Worm (Caenorhabditis elegans) whole organism, mixed stage, embryonic: ENCODE measurements around the gene F38E1.3.

Experiments used
- M03D4.4 ChIP-seq: sonication (generic microtip); optimal IDR thresholded peaks from 2 replicates; lab custom pipeline; 2017; ENCODE audit warnings: mild to moderate bottlenecking, missing genetic modification characterization, missing compliant biosample characterization
- bed-3 ChIP-seq: fragments of 200-800 bp; sonication (Bioruptor generic); optimal IDR thresholded peaks from 3 replicates; lab custom pipeline; 2018; ENCODE audit warnings: mild to moderate bottlenecking, missing genetic modification characterization, moderate library complexity, missing compliant biosample characterization
- ceh-39 ChIP-seq: fragments of 150-350 bp; optimal IDR thresholded peaks from 2 replicates; lab custom pipeline; 2014; ENCODE audit warnings: missing biosample characterization, missing genetic modification characterization
- ceh-43 ChIP-seq: fragments of 200-800 bp; sonication (Bioruptor generic); optimal IDR thresholded peaks from 2 replicates; lab custom pipeline; 2018; ENCODE audit warnings: mild to moderate bottlenecking, missing genetic modification characterization, moderate library complexity, missing compliant biosample characterization
- ceh-83 ChIP-seq: fragments of 200-800 bp; sonication (Bioruptor generic); optimal IDR thresholded peaks from 2 replicates; lab custom pipeline; 2018; ENCODE audit warnings: mild to moderate bottlenecking, missing genetic modification characterization, missing compliant biosample characterization
- ces-1 ChIP-seq: fragments of 150-350 bp; optimal IDR thresholded peaks from 2 replicates; lab custom pipeline; 2014; ENCODE audit warnings: missing biosample characterization, missing genetic modification reagents, missing genetic modification characterization
- cnd-1 ChIP-seq: fragments of 200-800 bp; sonication (Bioruptor generic); optimal IDR thresholded peaks from 2 replicates; lab custom pipeline; 2018; ENCODE audit warnings: mild to moderate bottlenecking, missing genetic modification characterization, missing compliant biosample characterization
- drap-1 ChIP-seq: fragments of 200-800 bp; sonication (Bioruptor generic); optimal IDR thresholded peaks from 3 replicates; lab custom pipeline; 2018; ENCODE audit warnings: mild to moderate bottlenecking, missing genetic modification characterization, missing compliant biosample characterization
- elt-1 ChIP-seq: sonication (generic microtip); optimal IDR thresholded peaks from 2 replicates; lab custom pipeline; 2017; ENCODE audit warnings: missing genetic modification characterization, mild to moderate bottlenecking, missing compliant biosample characterization, antibody characterized with exemption, moderate library complexity, borderline replicate concordance; ENCODE audit not compliant: insufficient read depth
- elt-3 ChIP-seq: fragments of 150-350 bp; optimal IDR thresholded peaks from 2 replicates; lab custom pipeline; 2014; ENCODE audit warnings: missing biosample characterization, missing genetic modification characterization
- flh-1 ChIP-seq: fragments of 200-800 bp; sonication (Bioruptor generic); optimal IDR thresholded peaks from 2 replicates; lab custom pipeline; 2018; ENCODE audit warnings: mild to moderate bottlenecking, missing genetic modification characterization, moderate library complexity, missing compliant biosample characterization
- ham-2 ChIP-seq: fragments of 200-800 bp; sonication (Bioruptor generic); optimal IDR thresholded peaks from 2 replicates; lab custom pipeline; 2018; ENCODE audit warnings: mild to moderate bottlenecking, missing genetic modification characterization, missing compliant biosample characterization
- hlh-1 ChIP-seq: fragments of 150-350 bp; optimal IDR thresholded peaks from 2 replicates; lab custom pipeline; 2014; ENCODE audit warnings: missing biosample characterization, missing genetic modification reagents, missing genetic modification characterization
- lin-13 ChIP-seq: fragments of 150-350 bp; optimal IDR thresholded peaks from 2 replicates; lab custom pipeline; 2014; ENCODE audit warnings: missing biosample characterization, missing genetic modification characterization
- lin-32 ChIP-seq: fragments of 200-800 bp; sonication (Bioruptor generic); optimal IDR thresholded peaks from 2 replicates; lab custom pipeline; 2018; ENCODE audit warnings: mild to moderate bottlenecking, missing genetic modification characterization, missing compliant biosample characterization
- lsy-2 ChIP-seq: fragments of 150-350 bp; optimal IDR thresholded peaks from 2 replicates; lab custom pipeline; 2014; ENCODE audit warnings: missing biosample characterization, missing genetic modification characterization
- mab-5 ChIP-seq: fragments of 150-350 bp; optimal IDR thresholded peaks from 2 replicates; lab custom pipeline; 2014; ENCODE audit warnings: missing biosample characterization, missing genetic modification characterization
- mep-1 ChIP-seq: fragments of 150-350 bp; optimal IDR thresholded peaks from 2 replicates; lab custom pipeline; 2017; ENCODE audit warnings: missing biosample characterization, missing genetic modification reagents, missing genetic modification characterization, inconsistent platforms
- mls-2 ChIP-seq: sonication (generic microtip); optimal IDR thresholded peaks from 2 replicates; lab custom pipeline; 2016; ENCODE audit warnings: mild to moderate bottlenecking, missing genetic modification characterization, moderate library complexity, missing compliant biosample characterization
- nhr-12 ChIP-seq: fragments of 150-350 bp; optimal IDR thresholded peaks from 2 replicates; lab custom pipeline; 2014; ENCODE audit warnings: missing biosample characterization, missing genetic modification characterization
- nhr-2 ChIP-seq: fragments of 150-350 bp; optimal IDR thresholded peaks from 2 replicates; lab custom pipeline; 2014; ENCODE audit warnings: missing biosample characterization, missing genetic modification characterization
- nhr-237 ChIP-seq: fragments of 150-350 bp; optimal IDR thresholded peaks from 2 replicates; lab custom pipeline; 2014; ENCODE audit warnings: missing biosample characterization, missing genetic modification characterization
- nhr-28 ChIP-seq: fragments of 150-350 bp; optimal IDR thresholded peaks from 2 replicates; lab custom pipeline; 2014; ENCODE audit warnings: missing biosample characterization, missing genetic modification characterization
- nhr-76 ChIP-seq: sonication (generic microtip); optimal IDR thresholded peaks from 2 replicates; lab custom pipeline; 2017; ENCODE audit warnings: missing biosample characterization, missing genetic modification characterization
- pha-4 ChIP-seq: fragments of 150-350 bp; optimal IDR thresholded peaks from 2 replicates; lab custom pipeline; 2018; ENCODE audit warnings: missing biosample characterization, missing genetic modification reagents, missing genetic modification characterization
- sem-2 ChIP-seq: fragments of 200-800 bp; sonication (Bioruptor generic); optimal IDR thresholded peaks from 2 replicates; lab custom pipeline; 2018; ENCODE audit warnings: mild to moderate bottlenecking, missing genetic modification characterization, missing compliant biosample characterization
- snpc-4 ChIP-seq: fragments of 150-350 bp; optimal IDR thresholded peaks from 2 replicates; lab custom pipeline; 2014; ENCODE audit warnings: missing biosample characterization, missing genetic modification characterization
- sptf-1 ChIP-seq: sonication (generic microtip); optimal IDR thresholded peaks from 2 replicates; lab custom pipeline; 2017; ENCODE audit warnings: mild to moderate bottlenecking, missing genetic modification characterization, moderate library complexity, missing compliant biosample characterization
- tbx-8 ChIP-seq: fragments of 200-800 bp; sonication (Bioruptor generic); optimal IDR thresholded peaks from 2 replicates; lab custom pipeline; 2018; ENCODE audit warnings: mild to moderate bottlenecking, missing genetic modification characterization, moderate library complexity, missing compliant biosample characterization
- unc-120 ChIP-seq: sonication (generic microtip); optimal IDR thresholded peaks from 2 replicates; lab custom pipeline; 2017; ENCODE audit warnings: missing genetic modification characterization, missing compliant biosample characterization; ENCODE audit not compliant: poor library complexity, severe bottlenecking
- unc-39 ChIP-seq: fragments of 150-350 bp; optimal IDR thresholded peaks from 2 replicates; lab custom pipeline; 2014; ENCODE audit warnings: missing biosample characterization, missing genetic modification characterization
- unc-62 ChIP-seq: fragments of 150-350 bp; optimal IDR thresholded peaks from 2 replicates; lab custom pipeline; 2014; ENCODE audit warnings: missing biosample characterization, missing genetic modification reagents, missing genetic modification characterization
- zip-8 ChIP-seq: fragments of 150-350 bp; optimal IDR thresholded peaks from 2 replicates; lab custom pipeline; 2014; ENCODE audit warnings: missing biosample characterization, missing genetic modification characterization
- ztf-11 ChIP-seq: fragments of 150-350 bp; optimal IDR thresholded peaks from 2 replicates; lab custom pipeline; 2014; ENCODE audit warnings: missing biosample characterization, missing genetic modification characterization

The F38E1.3 gene

DNA sequence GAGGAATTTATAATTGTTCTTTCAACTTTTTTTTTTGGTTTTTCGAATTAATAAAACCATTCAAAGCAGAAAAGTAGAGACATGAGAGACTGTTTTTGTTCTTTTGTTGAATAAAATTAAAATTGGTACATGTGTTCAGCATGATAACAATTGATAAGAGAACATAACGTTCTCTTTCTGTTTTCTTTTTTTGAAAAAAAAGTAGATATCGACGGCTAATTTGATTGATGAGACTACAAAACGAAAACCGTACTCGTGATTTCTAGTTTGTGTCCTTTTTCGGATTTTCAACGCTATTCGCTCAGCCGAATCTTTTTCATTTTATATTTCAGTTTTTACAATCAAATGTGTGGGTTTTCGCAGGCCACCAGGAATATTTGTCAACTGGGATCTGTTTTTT lies 30.5 kb upstream of the F38E1.3 start, which contains the start of gene C08D8.1:
TSS of gene C08D8.1 (plus strand) at position 324 of the 400 bp plus-strand sequence.
- TF ChIP-seq mep-1 (tag; lab: Kevin White, UChicago), result no peak
- no peak for TF ChIP-seq ztf-11 (tag; lab: Kevin White, UChicago)
- TF ChIP-seq nhr-2, result no peak
- TF ChIP-seq ham-2 (GFP tag; lab: Kevin White, UChicago), result no peak
- no peak for TF ChIP-seq mls-2 (tag; lab: Kevin White, UChicago)
- no peak for TF ChIP-seq elt-3 (tag; lab: Kevin White, UChicago)
- TF ChIP-seq zip-8 (tag; lab: Kevin White, UChicago), result no peak
- no peak for TF ChIP-seq unc-39 (tag; lab: Kevin White, UChicago)
- TF ChIP-seq lsy-2 (tag; lab: Kevin White, UChicago), result no peak
- no peak for TF ChIP-seq lin-32 (GFP tag; lab: Kevin White, UChicago)
- no peak for TF ChIP-seq unc-62 (GFP tag; lab: Kevin White, UChicago)
- no peak for TF ChIP-seq bed-3
- no peak for TF ChIP-seq ceh-43
- no peak for TF ChIP-seq ces-1 (GFP tag; lab: Kevin White, UChicago)
- TF ChIP-seq hlh-1 (tag; lab: Kevin White, UChicago), result no peak
- no peak for TF ChIP-seq mab-5

DNA sequence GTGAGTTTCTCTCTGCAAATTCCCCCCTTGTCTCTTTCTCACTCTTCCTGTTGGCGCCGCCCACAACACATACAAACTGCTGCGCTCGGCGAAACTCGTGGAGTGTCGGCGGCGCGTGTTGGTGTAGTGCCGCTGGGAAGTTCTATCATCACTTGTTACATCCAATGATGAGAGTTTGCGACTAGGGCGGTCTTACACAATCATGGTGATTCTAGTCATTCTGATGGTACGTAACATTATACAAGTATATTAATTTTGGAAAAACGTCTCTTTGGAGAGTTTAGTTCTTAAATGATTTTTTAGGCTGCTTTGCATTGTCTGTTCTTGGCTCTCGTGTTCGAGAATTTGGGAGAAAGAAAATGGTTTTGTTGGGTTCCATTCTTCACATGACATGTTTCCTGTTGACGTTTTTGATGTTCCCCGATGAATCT lies 27.0 kb upstream of the F38E1.3 start:
- TF ChIP-seq M03D4.4 (tag; lab: Kevin White, UChicago) (peak; percentile 22), nhr-237 (no peak), pha-4 (tag; lab: Kevin White, UChicago) (peak; percentile 40), hlh-1 (tag; lab: Kevin White, UChicago) (peak; percentile 9), drap-1 (GFP tag; lab: Kevin White, UChicago) (peak; percentile 19), lin-32 (GFP tag; lab: Kevin White, UChicago) (no peak), unc-62 (GFP tag; lab: Kevin White, UChicago) (peak; percentile 35), mep-1 (tag; lab: Kevin White, UChicago) (peak; percentile 29), unc-120 (tag; lab: Kevin White, UChicago) (peak; percentile 23), ham-2 (GFP tag; lab: Kevin White, UChicago) (no peak), ceh-43 (no peak), sptf-1 (tag; lab: Kevin White, UChicago) (peak; percentile 26), ces-1 (GFP tag; lab: Kevin White, UChicago) (peak; percentile 19)

DNA sequence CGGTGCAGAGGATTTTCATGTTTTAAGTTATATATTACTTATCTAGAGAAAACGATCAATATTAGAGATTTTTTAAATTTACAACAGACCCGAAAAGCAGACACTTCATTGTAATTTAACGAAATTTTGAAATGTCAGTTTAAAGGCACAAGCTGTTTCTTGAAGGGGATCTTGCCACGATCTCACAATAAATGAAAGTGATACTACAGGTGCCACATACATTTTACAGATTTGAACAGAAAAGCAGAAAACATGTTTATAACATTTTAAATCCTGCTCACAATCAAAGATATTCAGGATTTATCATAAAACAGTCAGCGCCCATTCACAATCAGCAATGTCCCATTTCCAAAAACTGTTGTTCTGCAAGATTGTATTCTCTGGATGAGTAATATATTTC lies 26.0 kb upstream of the F38E1.3 start:
- no peak for TF ChIP-seq ham-2 (GFP tag; lab: Kevin White, UChicago)
- no peak for TF ChIP-seq lin-13 (tag; lab: Kevin White, UChicago)
- no peak for TF ChIP-seq ceh-83 (GFP tag; lab: Kevin White, UChicago)
- no peak for TF ChIP-seq cnd-1 (tag; lab: Kevin White, UChicago)
- TF ChIP-seq hlh-1 (tag; lab: Kevin White, UChicago), result no peak
- TF ChIP-seq M03D4.4 (tag; lab: Kevin White, UChicago), result no peak
- no peak for TF ChIP-seq elt-1 (tag; lab: Kevin White, UChicago)
- TF ChIP-seq lsy-2 (tag; lab: Kevin White, UChicago), result no peak
- TF ChIP-seq sem-2, result no peak
- no peak for TF ChIP-seq unc-62 (GFP tag; lab: Kevin White, UChicago)
- TF ChIP-seq ztf-11 (tag; lab: Kevin White, UChicago), result no peak
- TF ChIP-seq snpc-4 (tag; lab: Kevin White, UChicago), result no peak
- TF ChIP-seq nhr-12 (tag; lab: Kevin White, UChicago), result no peak
- TF ChIP-seq lin-32 (GFP tag; lab: Kevin White, UChicago), result no peak
- TF ChIP-seq nhr-237, result no peak
- no peak for TF ChIP-seq nhr-76 (tag; lab: Kevin White, UChicago)

DNA sequence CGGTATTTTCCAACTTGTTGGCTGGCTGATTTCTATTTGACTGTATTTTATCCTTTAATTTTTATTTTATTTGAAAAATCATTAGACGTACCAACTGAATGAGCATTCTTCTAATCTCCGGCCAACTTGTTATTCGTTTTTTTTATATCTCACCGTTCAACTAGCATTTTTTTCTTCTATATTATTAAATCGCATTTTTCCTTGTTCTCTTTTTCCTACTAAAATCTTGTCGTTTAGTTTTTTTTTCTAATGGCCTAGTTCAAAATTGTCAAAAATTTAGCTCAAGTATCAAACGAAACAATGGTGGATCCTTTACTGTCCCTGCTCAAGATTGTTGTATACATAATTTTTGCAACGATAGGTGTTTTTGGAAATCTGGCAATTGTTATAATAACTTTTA lies 24.6 kb upstream of the F38E1.3 start, which contains the start of gene srsx-22:
TSS of gene srsx-22 (plus strand) at position 301 of the 400 bp plus-strand sequence.
- TF ChIP-seq unc-62 (GFP tag; lab: Kevin White, UChicago), result no peak
- no peak for TF ChIP-seq snpc-4 (tag; lab: Kevin White, UChicago)
- TF ChIP-seq cnd-1 (tag; lab: Kevin White, UChicago), result no peak
- TF ChIP-seq hlh-1 (tag; lab: Kevin White, UChicago), result no peak
- TF ChIP-seq drap-1 (GFP tag; lab: Kevin White, UChicago), result no peak
- no peak for TF ChIP-seq sptf-1 (tag; lab: Kevin White, UChicago)
- TF ChIP-seq mep-1 (tag; lab: Kevin White, UChicago), result no peak
- TF ChIP-seq ces-1 (GFP tag; lab: Kevin White, UChicago), result no peak
- TF ChIP-seq ceh-83 (GFP tag; lab: Kevin White, UChicago), result no peak
- no peak for TF ChIP-seq unc-120 (tag; lab: Kevin White, UChicago)
- TF ChIP-seq tbx-8 (GFP tag; lab: Kevin White, UChicago), result no peak
- TF ChIP-seq nhr-2, result no peak
- TF ChIP-seq nhr-28 (tag; lab: Kevin White, UChicago), result no peak
- no peak for TF ChIP-seq flh-1 (GFP tag; lab: Kevin White, UChicago)
- TF ChIP-seq sem-2, result no peak
- TF ChIP-seq ceh-39, result no peak
